Fruit fly (Drosophila melanogaster): Measurements from ENCODE around the gene to.

to gene

DNA sequence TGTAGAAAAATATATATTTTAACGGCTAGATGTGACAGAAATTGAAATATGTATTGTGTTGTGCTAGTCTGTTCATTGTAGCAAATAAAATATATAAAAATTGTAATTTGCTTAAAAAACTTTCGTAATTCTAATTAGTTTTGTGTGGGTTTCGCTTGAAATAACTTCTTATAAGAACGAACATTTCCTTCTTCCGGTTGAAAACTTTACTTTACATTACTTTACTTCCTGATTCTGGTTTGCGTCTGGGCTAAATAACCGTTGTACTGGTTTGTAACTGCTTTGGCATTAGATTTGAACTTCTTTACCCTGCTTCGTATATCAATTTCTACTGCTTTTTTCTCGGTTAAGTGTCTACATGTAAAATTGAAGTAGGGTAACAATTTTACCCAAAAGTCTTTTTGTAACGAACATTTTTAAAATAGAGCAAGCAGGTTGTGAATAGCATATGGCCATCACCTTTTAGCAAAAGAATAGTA, 46.2 kb upstream of the to start, which contains the start of gene lobo (continued):
- TF ChIP-seq Ets65A (GFP tag) (peak; percentile 97), CG31388 (GFP tag; optimal IDR thresholded peaks at IDR 0.05) (no peak), Rfx (GFP tag; IDR thresholded peaks at IDR 0.05) (peak; percentile 78), B-H1 (GFP tag; IDR thresholded peaks at IDR 0.05) (no peak; the same call in 2 of the 3 replicates), CG13624 (GFP tag; optimal IDR thresholded peaks at IDR 0.05) (peak; percentile 83), sens-2 (GFP tag; IDR thresholded peaks at IDR 0.05) (peak; percentile 75), CG2875 (GFP tag; optimal IDR thresholded peaks at IDR 0.05) (peak; percentile 30), sima (GFP tag; optimal IDR thresholded peaks at IDR 0.05) (peak; percentile 4), gcm2 (GFP tag; optimal IDR thresholded peaks at IDR 0.05) (no peak), CG14441 (GFP tag; IDR thresholded peaks at IDR 0.05) (peak; percentile 45), sr (GFP tag; IDR thresholded peaks at IDR 0.05) (peak; percentile 40; the same call in 1 of the 3 replicates), sug (tag; optimal IDR thresholded peaks at IDR 0.05) (peak; percentile 68), psq (GFP tag; optimal IDR thresholded peaks at IDR 0.05) (no peak), grau (tag; optimal IDR thresholded peaks at IDR 0.05) (peak; percentile 66), CG10267 (tag; optimal IDR thresholded peaks at IDR 0.05) (peak; percentile 58), chn (GFP tag; optimal IDR thresholded peaks at IDR 0.05) (peak; percentile 8), schlank (tag; optimal IDR thresholded peaks at IDR 0.05) (peak; percentile 45), CG32532 (GFP tag; IDR thresholded peaks at IDR 0.05) (peak; percentile 50; the same call in 1 of the 2 replicates), HLH4C (GFP tag; IDR thresholded peaks at IDR 0.05; ENCODE audit: partially characterized antibody) (no peak), CG9437 (GFP tag; optimal IDR thresholded peaks at IDR 0.05) (peak; percentile 47), jumu (GFP tag; optimal IDR thresholded peaks at IDR 0.05) (no peak), CG3065 (GFP tag; optimal IDR thresholded peaks at IDR 0.05) (peak; percentile 22), p53 (GFP tag; optimal IDR thresholded peaks at IDR 0.05) (peak; percentile 31), knrl (GFP tag; IDR thresholded peaks at IDR 0.05; ENCODE audit: partially characterized antibody) (peak; percentile 73; the same call in 1 of the 3 replicates), exex (tag; optimal IDR thresholded peaks at IDR 0.05) (no peak), inv (GFP tag; IDR thresholded peaks at IDR 0.05; ENCODE audit: partially characterized antibody) (no peak), TFAM (GFP tag; optimal IDR thresholded peaks at IDR 0.05) (no peak), hkb (optimal IDR thresholded peaks at IDR 0.05) (no peak), hkb (GFP tag; IDR thresholded peaks at IDR 0.05) (peak; percentile 19; the same call in 1 of the 2 replicates), gsb (GFP tag; IDR thresholded peaks at IDR 0.05) (no peak), amos (GFP tag; IDR thresholded peaks at IDR 0.05; ENCODE audit: partially characterized antibody) (peak; percentile 54), nmo (GFP tag; optimal IDR thresholded peaks at IDR 0.05) (peak; percentile 57), crp (GFP tag; optimal IDR thresholded peaks at IDR 0.05) (peak in 1 of 2 experiments; percentile 21), Hr78 (GFP tag; optimal IDR thresholded peaks at IDR 0.05) (no peak), D19A (tag; optimal IDR thresholded peaks at IDR 0.05) (no peak)

DNA sequence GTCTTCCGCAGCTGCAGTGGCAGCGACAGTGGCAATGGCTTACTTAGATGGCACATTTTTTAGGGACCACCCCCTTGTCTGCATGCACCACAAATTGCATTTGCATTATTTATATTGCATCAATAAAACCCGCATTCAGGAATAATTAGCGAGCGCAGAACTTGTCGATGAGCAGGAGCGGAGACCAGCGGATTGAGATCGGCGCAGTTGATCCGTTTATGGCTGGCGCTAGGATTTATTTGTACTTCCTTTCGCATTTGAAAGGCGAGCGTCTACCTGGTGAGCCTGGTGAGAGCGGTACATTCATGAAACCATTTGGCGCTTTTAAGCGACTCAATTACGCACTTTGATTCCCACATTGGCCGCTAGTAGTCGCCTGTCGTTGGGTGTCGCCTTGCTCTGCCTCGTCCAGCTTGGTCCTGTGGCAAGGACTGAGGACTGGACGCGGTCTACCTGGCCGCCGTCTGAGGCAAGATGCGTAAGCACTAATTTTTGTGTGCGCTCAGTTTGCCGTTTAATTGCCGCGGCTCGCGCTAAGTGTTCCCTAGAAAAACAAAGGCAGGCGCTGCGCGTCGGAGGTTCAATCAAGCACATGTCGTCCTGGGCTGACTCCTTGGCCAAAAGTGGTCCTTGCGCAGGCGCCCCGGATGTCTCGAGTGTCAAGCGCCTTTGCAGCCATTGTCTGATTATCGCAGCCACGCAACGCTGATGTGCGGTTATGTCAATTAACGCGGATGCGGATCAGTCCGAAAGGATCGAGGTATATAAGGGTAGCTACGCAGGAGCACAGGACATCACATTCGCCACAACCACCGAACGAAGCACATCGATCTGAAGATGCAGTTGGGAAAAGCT, 45.0 kb upstream of the to start, which contains the start of gene CG13653:
Gene CG13653 (plus strand): TSS at position 805 of the 855 bp plus-strand sequence.
- TF ChIP-seq Ets65A (GFP tag) (peak; percentile 44), CG7271 (tag; optimal IDR thresholded peaks at IDR 0.05) (peak; percentile 25), CG34422 (GFP tag; IDR thresholded peaks at IDR 0.05) (0 out of 3 replicates have a peak, but pooled peaks have one; percentile 11), dan (GFP tag; IDR thresholded peaks at IDR 0.05) (0 out of 2 replicates have a peak, but pooled peaks have one; percentile 9), CG3838 (GFP tag; optimal IDR thresholded peaks at IDR 0.05) (no peak), B-H1 (GFP tag; IDR thresholded peaks at IDR 0.05) (no peak), zen (tag; optimal IDR thresholded peaks at IDR 0.05) (peak; percentile 84), vvl (GFP tag; IDR thresholded peaks at IDR 0.05) (no peak), MESR4 (GFP tag; optimal IDR thresholded peaks at IDR 0.05) (no peak), pb (GFP tag; optimal IDR thresholded peaks at IDR 0.05) (no peak), CG13287 (GFP tag; IDR thresholded peaks at IDR 0.05; ENCODE audit: partially characterized antibody) (no peak), cad (GFP tag; optimal IDR thresholded peaks at IDR 0.05) (peak; percentile 88), Taf1 (GFP tag; IDR thresholded peaks at IDR 0.05) (no peak), CTCF (GFP tag; optimal IDR thresholded peaks at IDR 0.05) (peak; percentile 79), CG9215 (GFP tag; IDR thresholded peaks at IDR 0.05) (no peak), tll (GFP tag; optimal IDR thresholded peaks at IDR 0.05) (peak in 1 of 2 experiments; percentile 91), jumu (GFP tag; optimal IDR thresholded peaks at IDR 0.05) (no peak), CG13775 (GFP tag; optimal IDR thresholded peaks at IDR 0.05) (no peak)

Measured in whole organism, embryonic.